Worm (Caenorhabditis elegans): ENCODE measurements around the gene pfd-1.

The pfd-1 gene

ce11 chrIV:11102608-11103007 lies 47.3 kb upstream of the pfd-1 start, which contains the start of gene srlf-17:
Gene srlf-17 (minus strand): TSS chrIV:11102708.
- no peak for TF ChIP-seq lin-13 (GFP tag; optimal IDR thresholded peaks at IDR 0.05)
- no peak for TF ChIP-seq skn-1 (tag; optimal IDR thresholded peaks at IDR 0.05)

ce11 chrIV:11103501-11103900 lies 46.4 kb upstream of the pfd-1 start:
- TF ChIP-seq nhr-85 (tag) = peak; percentile 61
- TF ChIP-seq vab-15 (tag; optimal IDR thresholded peaks at IDR 0.05) = no peak

ce11 chrIV:11105724-11106123 lies 44.2 kb upstream of the pfd-1 start, which contains the start of gene srlf-24:
Gene srlf-24 (minus strand): TSS chrIV:11105824.
- TF ChIP-seq lin-15B (tag; optimal IDR thresholded peaks at IDR 0.05) (no peak), efl-1 (optimal IDR thresholded peaks at IDR 0.05) (no peak), efl-1 (GFP tag; optimal IDR thresholded peaks at IDR 0.05 in 1 of 2) (peak in 1 of 2 experiments; percentile 51), hlh-17 (GFP tag; optimal IDR thresholded peaks at IDR 0.05; ENCODE audit: borderline replicate concordance) (no peak), ceh-82 (tag; optimal IDR thresholded peaks at IDR 0.05) (no peak)

ce11 chrIV:11109771-11110170 lies 40.1 kb upstream of the pfd-1 start, which contains the start of gene pigk-1:
Gene pigk-1 (minus strand): TSS chrIV:11110018.
- no peak for TF ChIP-seq xbp-1 (tag; optimal IDR thresholded peaks at IDR 0.05)
- TF ChIP-seq lsy-2 (tag; optimal IDR thresholded peaks at IDR 0.05) = peak in 1 of 2 experiments; percentile 37
- no peak for TF ChIP-seq unc-130 (tag; optimal IDR thresholded peaks at IDR 0.05)
- peak; percentile 7 for TF ChIP-seq aly-2 (tag; optimal IDR thresholded peaks at IDR 0.05)
- no peak for TF ChIP-seq tlp-1 (tag; optimal IDR thresholded peaks at IDR 0.05)
- no peak for TF ChIP-seq ceh-8 (GFP tag; optimal IDR thresholded peaks at IDR 0.05)
- TF ChIP-seq fos-1 (tag; optimal IDR thresholded peaks at IDR 0.05) = peak; percentile 27
- no peak for TF ChIP-seq ceh-82 (tag; optimal IDR thresholded peaks at IDR 0.05)
- no peak for TF ChIP-seq blmp-1 (tag; optimal IDR thresholded peaks at IDR 0.05)
- 0 out of 2 replicates have a peak, but pooled peaks have one; percentile 6 for TF ChIP-seq nhr-19 (GFP tag; conservative IDR thresholded peaks at IDR 0.05)
- peak; percentile 12 for TF ChIP-seq nhr-71 (tag; optimal IDR thresholded peaks at IDR 0.05)
- no peak for TF ChIP-seq ceh-90 (tag; optimal IDR thresholded peaks at IDR 0.05)
- TF ChIP-seq nhr-11 (tag; optimal IDR thresholded peaks at IDR 0.05) = no peak
- TF ChIP-seq C04F5.9 (tag; optimal IDR thresholded peaks at IDR 0.05) = no peak
- no peak for TF ChIP-seq snpc-4 (tag; optimal IDR thresholded peaks at IDR 0.05)
- no peak for TF ChIP-seq mep-1 (tag; optimal IDR thresholded peaks at IDR 0.05)
- no peak for TF ChIP-seq ztf-4 (tag; optimal IDR thresholded peaks at IDR 0.05)
- TF ChIP-seq elt-2 (tag; optimal IDR thresholded peaks at IDR 0.05) = no peak

ce11 chrIV:11110995-11111619 lies 38.8 kb upstream of the pfd-1 start, which contains the start of gene rps-5:
Gene rps-5 (minus strand): TSS chrIV:11111045.
- peak; percentile 80 for TF ChIP-seq nhr-85 (tag)
- peak; percentile 22 for TF ChIP-seq unc-86 (tag; optimal IDR thresholded peaks at IDR 0.05)
- peak; percentile 25 for TF ChIP-seq lin-15B (tag; optimal IDR thresholded peaks at IDR 0.05)
- no peak for TF ChIP-seq ama-1 (optimal IDR thresholded peaks at IDR 0.05)
- no peak for TF ChIP-seq hlh-4 (tag; optimal IDR thresholded peaks at IDR 0.05)
- no peak for TF ChIP-seq ceh-90 (tag; optimal IDR thresholded peaks at IDR 0.05)
- TF ChIP-seq ceh-88 (GFP tag; IDR thresholded peaks at IDR 0.05) = no peak
- no peak for TF ChIP-seq pax-3 (tag; optimal IDR thresholded peaks at IDR 0.05)
- TF ChIP-seq aly-2 (tag; optimal IDR thresholded peaks at IDR 0.05) = no peak
- TF ChIP-seq sox-4 (tag; optimal IDR thresholded peaks at IDR 0.05) = no peak
- TF ChIP-seq grh-1 (GFP tag; IDR thresholded peaks at IDR 0.05) = no peak
- TF ChIP-seq egl-13 (tag; optimal IDR thresholded peaks at IDR 0.05) = no peak
- no peak for TF ChIP-seq ztf-4 (tag; optimal IDR thresholded peaks at IDR 0.05)
- TF ChIP-seq fkh-4 (tag; optimal IDR thresholded peaks at IDR 0.05; ENCODE audit: borderline replicate concordance) = no peak
- peak; percentile 63 for TF ChIP-seq rnt-1 (tag; optimal IDR thresholded peaks at IDR 0.05)
- no peak for TF ChIP-seq Y116A8C.19 (tag; optimal IDR thresholded peaks at IDR 0.05; ENCODE audit: borderline replicate concordance)
- TF ChIP-seq nhr-11 (tag; optimal IDR thresholded peaks at IDR 0.05) = no peak
- TF ChIP-seq nhr-84 (tag; optimal IDR thresholded peaks at IDR 0.05) = no peak
- TF ChIP-seq C34B4.2 (tag; optimal IDR thresholded peaks at IDR 0.05) = no peak
- peak; percentile 59 for TF ChIP-seq nhr-20 (tag; optimal IDR thresholded peaks at IDR 0.05)
- peak; percentile 89 for TF ChIP-seq xbp-1 (tag; optimal IDR thresholded peaks at IDR 0.05)
- peak; percentile 44 for TF ChIP-seq skn-1 (tag; optimal IDR thresholded peaks at IDR 0.05)
- peak; percentile 59 for TF ChIP-seq tbx-2 (tag; optimal IDR thresholded peaks at IDR 0.05)
- no peak for TF ChIP-seq pag-3 (tag; optimal IDR thresholded peaks at IDR 0.05; ENCODE audit: borderline replicate concordance, insufficient read depth)
- TF ChIP-seq sup-37 (GFP tag; optimal IDR thresholded peaks at IDR 0.05) = no peak
- no peak for TF ChIP-seq pqm-1 (tag; optimal IDR thresholded peaks at IDR 0.05)
- TF ChIP-seq lin-35 (GFP tag; optimal IDR thresholded peaks at IDR 0.05) = peak; percentile 80 to 92

Measured in whole organism, L1 larva.